Worm (Caenorhabditis elegans) whole organism, L1 larva: Measurements from ENCODE around the gene srt-74.

Experiments used
- C34B4.2 ChIP-seq: sonication (generic microtip); optimal IDR thresholded peaks from 2 replicates; lab custom pipeline; 2017; ENCODE audit warnings: mild to moderate bottlenecking, missing genetic modification characterization, missing compliant biosample characterization
- Y116A8C.19 ChIP-seq: sonication (generic microtip); optimal IDR thresholded peaks from 2 replicates; lab custom pipeline; 2016; ENCODE audit warnings: missing compliant biosample characterization, missing genetic modification characterization, borderline replicate concordance
- alr-1 ChIP-seq: fragments of 200-800 bp; sonication (Bioruptor generic); optimal IDR thresholded peaks from 2 replicates; lab custom pipeline; 2018; ENCODE audit warnings: borderline replicate concordance, mild to moderate bottlenecking, missing genetic modification characterization, missing compliant biosample characterization
- aly-2 ChIP-seq: fragments of 150-350 bp; optimal IDR thresholded peaks from 2 replicates; lab custom pipeline; 2014; ENCODE audit warnings: missing biosample characterization, missing genetic modification characterization
- blmp-1 ChIP-seq: fragments of 150-350 bp; optimal IDR thresholded peaks from 2 replicates; lab custom pipeline; 2014; ENCODE audit warnings: missing biosample characterization, missing genetic modification characterization
- ceh-88 ChIP-seq: fragments of 200-800 bp; sonication (Bioruptor generic); IDR thresholded peaks from 2 replicates; pipeline ENCODE4 v1.3.6; 2022; ENCODE audit warnings: missing genetic modification characterization, missing compliant biosample characterization
- ceh-90 ChIP-seq: sonication (generic microtip); optimal IDR thresholded peaks from 2 replicates; lab custom pipeline; 2016; ENCODE audit warnings: missing genetic modification characterization, missing compliant biosample characterization
- efl-3 ChIP-seq: fragments of 200-800 bp; sonication (Bioruptor generic); optimal IDR thresholded peaks from 2 replicates; lab custom pipeline; 2018; ENCODE audit warnings: mild to moderate bottlenecking, missing genetic modification characterization, missing compliant biosample characterization
- egl-13 ChIP-seq: sonication (generic microtip); optimal IDR thresholded peaks from 2 replicates; lab custom pipeline; 2016; ENCODE audit warnings: missing genotype, missing genetic modification reagents, missing genetic modification characterization, missing compliant biosample characterization
- elt-2 ChIP-seq: sonication (generic microtip); optimal IDR thresholded peaks from 2 replicates; lab custom pipeline; 2016; ENCODE audit warnings: missing genetic modification characterization, mild to moderate bottlenecking, inconsistent platforms, missing compliant biosample characterization, missing genetic modification reagents
- fkh-10 ChIP-seq: sonication (generic microtip); optimal IDR thresholded peaks from 2 replicates; lab custom pipeline; 2017; ENCODE audit warnings: missing biosample characterization, missing genetic modification reagents, missing genetic modification characterization
- fkh-4 ChIP-seq: sonication (generic microtip); optimal IDR thresholded peaks from 2 replicates; lab custom pipeline; 2016; ENCODE audit warnings: missing compliant biosample characterization, missing genetic modification characterization, borderline replicate concordance
- hlh-17 ChIP-seq: fragments of 200-800 bp; sonication (Bioruptor generic); optimal IDR thresholded peaks from 2 replicates; lab custom pipeline; 2018; ENCODE audit warnings: missing genetic modification characterization, mild to moderate bottlenecking, missing compliant biosample characterization, moderate library complexity, borderline replicate concordance
- hlh-4 ChIP-seq: sonication (generic microtip); optimal IDR thresholded peaks from 2 replicates; lab custom pipeline; 2016; ENCODE audit warnings: mild to moderate bottlenecking, missing genetic modification characterization, missing compliant biosample characterization
- hpl-2 ChIP-seq: fragments of 150-350 bp; optimal IDR thresholded peaks from 2 replicates; lab custom pipeline; 2014; ENCODE audit warnings: missing biosample characterization, missing genetic modification reagents, missing genetic modification characterization
- isw-1 ChIP-seq: fragments of 200-800 bp; sonication (Bioruptor generic); IDR thresholded peaks from 2 replicates; pipeline ENCODE4 v1.3.6; 2022; ENCODE audit warnings: missing genetic modification characterization, missing compliant biosample characterization
- lin-13 ChIP-seq: fragments of 150-350 bp; optimal IDR thresholded peaks from 2 replicates; lab custom pipeline; 2014; ENCODE audit warnings: missing biosample characterization, missing genetic modification reagents, missing genetic modification characterization
- lin-14 ChIP-seq: fragments of 200-800 bp; sonication (Bioruptor generic); optimal IDR thresholded peaks from 2 replicates; lab custom pipeline; 2018; ENCODE audit warnings: mild to moderate bottlenecking, missing genetic modification characterization, moderate library complexity, missing compliant biosample characterization
- lin-15B ChIP-seq: fragments of 150-350 bp; sonication (generic microtip); optimal IDR thresholded peaks from 3 replicates; lab custom pipeline; 2014; ENCODE audit warnings: missing biosample characterization, missing genetic modification characterization
- lin-39 ChIP-seq: fragments of 150-350 bp; optimal IDR thresholded peaks from 2 replicates; lab custom pipeline; 2014; ENCODE audit warnings: missing biosample characterization, missing genetic modification reagents, missing genetic modification characterization
- mab-9 ChIP-seq: fragments of 200-800 bp; sonication (Bioruptor generic); IDR thresholded peaks from 2 replicates; pipeline ENCODE4 v1.3.6; 2022; ENCODE audit warnings: missing genetic modification reagents, missing genetic modification characterization, missing compliant biosample characterization
- mdl-1 ChIP-seq, 2 experiments: fragments of 150-350 bp; optimal IDR thresholded peaks; 2 replicates each; lab custom pipeline; 2014 to 2017; ENCODE audit warnings: missing biosample characterization in 2 of 2, missing genetic modification characterization in 2 of 2, inconsistent platforms in 1 of 2
- mef-2 ChIP-seq: fragments of 150-350 bp; optimal IDR thresholded peaks from 2 replicates; lab custom pipeline; 2014; ENCODE audit warnings: missing biosample characterization, missing genetic modification characterization
- nhr-19 ChIP-seq: fragments of 200-800 bp; sonication (Bioruptor generic); conservative IDR thresholded peaks from 2 replicates; pipeline ENCODE4 v1.3.6; 2022; ENCODE audit warnings: missing genetic modification characterization, missing compliant biosample characterization
- nhr-20 ChIP-seq: sonication (generic microtip); optimal IDR thresholded peaks from 2 replicates; lab custom pipeline; 2016; ENCODE audit warnings: mild to moderate bottlenecking, missing genetic modification characterization, missing compliant biosample characterization
- nhr-28 ChIP-seq: fragments of 150-350 bp; optimal IDR thresholded peaks from 2 replicates; lab custom pipeline; 2014; ENCODE audit warnings: missing biosample characterization, missing genetic modification characterization
- nhr-47 ChIP-seq: sonication (generic microtip); optimal IDR thresholded peaks from 2 replicates; lab custom pipeline; 2016; ENCODE audit warnings: mild to moderate bottlenecking, missing genetic modification characterization, moderate library complexity, missing compliant biosample characterization
- nhr-71 ChIP-seq: sonication (generic microtip); optimal IDR thresholded peaks from 2 replicates; lab custom pipeline; 2016; ENCODE audit warnings: mild to moderate bottlenecking, missing genetic modification characterization, moderate library complexity, missing compliant biosample characterization
- pag-3 ChIP-seq: sonication (generic microtip); optimal IDR thresholded peaks from 2 replicates; lab custom pipeline; 2017; ENCODE audit warnings: missing genetic modification characterization, mild to moderate bottlenecking, missing compliant biosample characterization, antibody characterized with exemption, borderline replicate concordance; ENCODE audit not compliant: insufficient read depth
- pax-3 ChIP-seq: fragments of 200-800 bp; sonication (Bioruptor generic); optimal IDR thresholded peaks from 2 replicates; lab custom pipeline; 2018; ENCODE audit warnings: mild to moderate bottlenecking, missing genetic modification characterization, moderate library complexity, missing compliant biosample characterization
- pqm-1 ChIP-seq: sonication (generic microtip); optimal IDR thresholded peaks from 3 replicates; lab custom pipeline; 2017; ENCODE audit warnings: missing biosample characterization, missing genetic modification characterization
- rnt-1 ChIP-seq: sonication (generic microtip); optimal IDR thresholded peaks from 2 replicates; lab custom pipeline; 2016; ENCODE audit warnings: mild to moderate bottlenecking, missing genetic modification characterization, moderate library complexity, missing compliant biosample characterization
- skn-1 ChIP-seq: fragments of 150-350 bp; optimal IDR thresholded peaks from 2 replicates; lab custom pipeline; 2014; ENCODE audit warnings: missing biosample characterization, missing genetic modification characterization
- snu-23 ChIP-seq: sonication (generic microtip); optimal IDR thresholded peaks from 2 replicates; lab custom pipeline; 2016; ENCODE audit warnings: missing genetic modification characterization, missing compliant biosample characterization
- sox-4 ChIP-seq: sonication (generic microtip); optimal IDR thresholded peaks from 2 replicates; lab custom pipeline; 2016; ENCODE audit warnings: missing genetic modification characterization, missing compliant biosample characterization
- swsn-7 ChIP-seq: sonication (generic microtip); optimal IDR thresholded peaks from 2 replicates; lab custom pipeline; 2016; ENCODE audit warnings: missing genetic modification characterization, missing compliant biosample characterization
- tlp-1 ChIP-seq: fragments of 150-350 bp; optimal IDR thresholded peaks from 2 replicates; lab custom pipeline; 2014; ENCODE audit warnings: missing biosample characterization, missing genetic modification characterization
- unc-130 ChIP-seq: fragments of 150-350 bp; optimal IDR thresholded peaks from 2 replicates; lab custom pipeline; 2017; ENCODE audit warnings: missing biosample characterization, missing genetic modification characterization, inconsistent platforms
- unc-30 ChIP-seq: sonication (generic microtip); optimal IDR thresholded peaks from 2 replicates; lab custom pipeline; 2017; ENCODE audit warnings: missing biosample characterization, missing genetic modification characterization
- unc-86 ChIP-seq: sonication (generic microtip); optimal IDR thresholded peaks from 2 replicates; lab custom pipeline; 2016; ENCODE audit warnings: missing genetic modification characterization, missing compliant biosample characterization
- xbp-1 ChIP-seq: sonication (generic microtip); optimal IDR thresholded peaks from 2 replicates; lab custom pipeline; 2016; ENCODE audit warnings: missing genetic modification characterization, missing compliant biosample characterization
- zag-1 ChIP-seq: fragments of 150-350 bp; optimal IDR thresholded peaks from 2 replicates; lab custom pipeline; 2014; ENCODE audit warnings: missing biosample characterization, missing genetic modification characterization
- ztf-11 ChIP-seq, 2 experiments: sonication (generic microtip); optimal IDR thresholded peaks; 2 replicates each; lab custom pipeline; 2016 to 2017; ENCODE audit warnings: missing genetic modification characterization in 2 of 2, missing biosample characterization in 1 of 2, missing compliant biosample characterization in 1 of 2

Gene srt-74

ce11 chrV:14268616-14269015 is 13.5 kb downstream of the srt-74 start, which contains the start of gene F40G12.4:
Gene F40G12.4, minus strand, starts transcription at chrV:14268716.
- no peak for TF ChIP-seq mab-9 (GFP tag; lab: Robert Waterston, UW)
- TF ChIP-seq nhr-28 (tag; lab: Kevin White, UChicago), result no peak
- no peak for TF ChIP-seq unc-86
- no peak for TF ChIP-seq ceh-88 (GFP tag; lab: Robert Waterston, UW)
- TF ChIP-seq tlp-1 (tag; lab: Kevin White, UChicago), result no peak
- TF ChIP-seq lin-13 (GFP tag; lab: Kevin White, UChicago), result no peak
- no peak for TF ChIP-seq efl-3 (GFP tag; lab: Kevin White, UChicago)
- no peak for TF ChIP-seq hpl-2 (GFP tag; lab: Kevin White, UChicago)
- TF ChIP-seq nhr-20 (tag; lab: Kevin White, UChicago), result no peak
- TF ChIP-seq skn-1 (tag; lab: Kevin White, UChicago), result no peak
- no peak for TF ChIP-seq nhr-71 (tag; lab: Kevin White, UChicago)
- no peak for TF ChIP-seq C34B4.2
- TF ChIP-seq ztf-11 (tag; optimal IDR thresholded peaks at IDR 0.05; lab: Kevin White, UChicago), result no peak
- TF ChIP-seq egl-13, result no peak
- TF ChIP-seq mdl-1 (tag; optimal IDR thresholded peaks at IDR 0.05; lab: Kevin White, UChicago), result no peak
- no peak for TF ChIP-seq swsn-7 (tag; lab: Kevin White, UChicago)
- TF ChIP-seq fkh-4 (tag; lab: Kevin White, UChicago), result no peak
- TF ChIP-seq, all 84 proteins: peak for 0

DNA sequence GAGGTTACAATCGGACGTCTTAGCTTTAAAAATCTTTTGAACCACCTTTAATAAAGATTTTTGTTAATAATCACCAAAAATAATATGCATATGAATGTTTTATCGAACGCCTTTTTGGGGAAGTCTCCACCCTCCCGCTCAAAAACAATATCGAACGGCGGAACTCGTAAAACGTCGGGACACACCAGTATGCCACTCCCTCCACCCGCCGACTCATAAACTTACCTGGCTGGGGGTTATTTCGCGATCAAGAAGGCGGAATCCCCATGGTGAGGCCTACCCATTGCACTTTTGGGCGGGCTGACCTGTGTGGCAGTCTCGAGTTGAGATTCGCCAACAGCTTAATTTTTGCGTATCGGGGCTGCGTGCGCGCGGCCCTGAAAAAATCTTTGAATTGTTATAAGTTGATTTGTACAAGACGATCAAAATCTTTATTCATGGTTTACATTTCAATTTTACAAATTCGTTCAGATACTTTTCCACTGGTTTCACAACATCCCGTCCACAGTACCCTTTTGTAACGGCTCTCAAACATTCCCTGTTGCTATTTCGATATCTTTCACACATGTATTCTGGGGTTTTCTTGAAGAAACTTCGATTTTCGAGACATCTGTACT is 14.7 kb downstream of the srt-74 start:
- TF ChIP-seq xbp-1 (no peak), unc-30 (no peak), nhr-71 (tag; lab: Kevin White, UChicago) (no peak), snu-23 (GFP tag; lab: Kevin White, UChicago) (no peak), nhr-20 (tag; lab: Kevin White, UChicago) (no peak), lin-15B (tag; lab: Kevin White, UChicago) (no peak), unc-130 (tag; lab: Kevin White, UChicago) (no peak), alr-1 (tag; lab: Kevin White, UChicago) (no peak), nhr-47 (tag; lab: Kevin White, UChicago) (no peak), pax-3 (tag; lab: Kevin White, UChicago) (no peak), lin-39 (tag; lab: Kevin White, UChicago) (no peak), rnt-1 (no peak), ceh-90 (no peak), hlh-4 (tag; lab: Kevin White, UChicago) (no peak)

DNA sequence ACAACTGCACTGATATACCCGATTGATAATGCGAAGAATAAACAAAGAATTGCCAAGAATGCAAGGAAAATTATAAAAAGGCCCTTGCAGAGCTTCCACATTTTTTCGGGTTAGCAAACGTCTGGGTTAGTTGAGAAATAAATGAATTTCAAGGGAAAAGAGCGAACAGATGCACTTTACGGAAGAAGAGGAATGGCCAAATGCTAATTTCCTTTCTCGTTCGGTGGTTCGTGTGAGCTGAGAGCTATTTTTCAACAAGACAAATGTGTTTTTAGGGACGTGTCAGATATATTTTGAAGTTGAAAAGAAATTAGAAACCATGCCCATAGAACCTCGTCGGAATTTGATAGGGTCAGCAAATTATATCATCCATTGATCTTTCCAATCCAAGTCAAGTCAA is 21.3 kb downstream of the srt-74 start, which contains the start of gene F40G12.2:
F40G12.2 (minus strand) TSS at position 101 of the 400 bp plus-strand sequence.
- TF ChIP-seq mef-2 (no peak), pag-3 (no peak), pax-3 (tag; lab: Kevin White, UChicago) (no peak), fkh-10 (no peak), nhr-28 (tag; lab: Kevin White, UChicago) (no peak), isw-1 (GFP tag; lab: Robert Waterston, UW) (no peak), lin-14 (GFP tag; lab: Kevin White, UChicago) (no peak), nhr-19 (GFP tag; lab: Robert Waterston, UW) (no peak), ceh-90 (no peak), ztf-11 (tag; optimal IDR thresholded peaks at IDR 0.05; lab: Kevin White, UChicago) (no peak), pqm-1 (no peak), zag-1 (tag; lab: Kevin White, UChicago) (no peak), blmp-1 (tag; lab: Kevin White, UChicago) (no peak), aly-2 (no peak), elt-2 (tag; lab: Kevin White, UChicago) (no peak), Y116A8C.19 (tag; lab: Kevin White, UChicago) (no peak), hlh-17 (GFP tag; lab: Kevin White, UChicago) (no peak), sox-4 (no peak)
